Worm (Caenorhabditis elegans): Measurements from ENCODE around the gene oac-39.

DNA sequence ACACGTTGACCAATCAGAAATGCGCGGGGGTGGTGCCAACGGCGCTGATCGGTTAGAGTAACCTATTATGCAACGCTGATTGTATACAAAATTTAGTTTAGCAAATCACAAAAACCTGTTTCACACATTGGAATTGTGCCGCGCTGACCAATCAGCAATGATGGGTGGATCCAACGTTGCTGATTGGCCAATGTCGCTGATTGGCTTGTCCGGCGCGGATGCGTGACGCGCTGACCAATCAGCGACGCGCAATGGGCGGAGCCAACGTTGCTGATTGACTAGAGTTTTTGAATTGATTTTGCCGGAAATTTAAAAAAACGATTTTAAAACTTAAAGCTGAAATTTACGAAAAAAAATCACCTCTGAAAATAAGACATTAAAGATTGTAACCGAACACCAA lies 33.7 kb upstream of the oac-39 start:
- no peak for TF ChIP-seq mdl-1 (tag; optimal IDR thresholded peaks at IDR 0.05)
- TF ChIP-seq ceh-32 (tag; optimal IDR thresholded peaks at IDR 0.05; ENCODE audit: poor library complexity), result no peak
- TF ChIP-seq dve-1 (tag; optimal IDR thresholded peaks at IDR 0.05; ENCODE audit: insufficient read depth), result no peak
